Worm (Caenorhabditis elegans): ENCODE data around the gene enpl-1.

- TF ChIP-seq gei-8 (GFP tag; optimal IDR thresholded peaks at IDR 0.05), result no peak
- TF ChIP-seq jun-1 (tag; optimal IDR thresholded peaks at IDR 0.05), result no peak
- TF ChIP-seq madf-5 (GFP tag; IDR thresholded peaks at IDR 0.05), result no peak
- no peak for TF ChIP-seq snpc-4 (tag; optimal IDR thresholded peaks at IDR 0.05)
- no peak for TF ChIP-seq nhr-237 (tag; optimal IDR thresholded peaks at IDR 0.05)
- TF ChIP-seq zag-1 (tag; optimal IDR thresholded peaks at IDR 0.05), result no peak
- TF ChIP-seq R02D3.7 (tag; optimal IDR thresholded peaks at IDR 0.05), result no peak
- TF ChIP-seq mdl-1 (tag; optimal IDR thresholded peaks at IDR 0.05), result no peak
- TF ChIP-seq unc-62 (GFP tag; optimal IDR thresholded peaks at IDR 0.05 in 1 of 2), result no peak
- TF ChIP-seq unc-62 (tag; optimal IDR thresholded peaks at IDR 0.05), result no peak
Measured at ce11 chrIV:11125200-11125599, 6.1 kb downstream of the enpl-1 start.
